In genomic region chrII:9038736-9039135, ce11 we compare ENCODE assay signal across 4 worm cellular contexts.
A peak's percentile ranks its signal among the peaks of the same experiment; 100 is the strongest.
TF ChIP-seq lines count a peak whose summit lies in the region.

No protein-coding gene starts in this region.

TF ChIP-seq in whole organism, L1 larva, 84 proteins besides CTCF, POLR2A, EP300 and RAD21:
- TF ChIP-seq skn-1 (tag; optimal IDR thresholded peaks at IDR 0.05; lab: Kevin White, UChicago), result peak; percentile 91
- no peak for TF ChIP-seq grh-1 (GFP tag; IDR thresholded peaks at IDR 0.05; lab: Robert Waterston, UW)
TF ChIP-seq in whole organism, L1 larva: peak in this region for 1.

TF ChIP-seq in whole organism, L2 larva, 48 proteins besides CTCF, POLR2A, EP300 and RAD21:
- TF ChIP-seq dmd-4 (tag; optimal IDR thresholded peaks at IDR 0.05; lab: Kevin White, UChicago) (no peak), sem-4 (tag; optimal IDR thresholded peaks at IDR 0.05; lab: Kevin White, UChicago) (no peak), fos-1 (tag; optimal IDR thresholded peaks at IDR 0.05; lab: Kevin White, UChicago) (peak; percentile 15), skn-1 (tag; optimal IDR thresholded peaks at IDR 0.05; lab: Kevin White, UChicago) (peak; percentile 94), lin-11 (tag; optimal IDR thresholded peaks at IDR 0.05; lab: Kevin White, UChicago) (no peak), elt-3 (tag; optimal IDR thresholded peaks at IDR 0.05; lab: Kevin White, UChicago) (no peak), ztf-1 (GFP tag; conservative IDR thresholded peaks at IDR 0.05; lab: Robert Waterston, UW) (no peak), snpc-4 (tag; optimal IDR thresholded peaks at IDR 0.05; lab: Kevin White, UChicago) (no peak), Y55F3AM.14 (GFP tag; optimal IDR thresholded peaks at IDR 0.05; lab: Kevin White, UChicago) (no peak), aly-2 (tag; optimal IDR thresholded peaks at IDR 0.05; lab: Kevin White, UChicago) (no peak), nhr-11 (tag; optimal IDR thresholded peaks at IDR 0.05; lab: Kevin White, UChicago) (no peak)

TF ChIP-seq in whole organism, L3 larva, 47 proteins besides CTCF, POLR2A, EP300 and RAD21:
- peak; percentile 96 for TF ChIP-seq skn-1 (tag; optimal IDR thresholded peaks at IDR 0.05; lab: Kevin White, UChicago)
- TF ChIP-seq pha-4 (tag; optimal IDR thresholded peaks at IDR 0.05; lab: Kevin White, UChicago), result peak; percentile 22
- no peak for TF ChIP-seq nhr-23 (tag; optimal IDR thresholded peaks at IDR 0.05; lab: Kevin White, UChicago)
- TF ChIP-seq ceh-82 (tag; optimal IDR thresholded peaks at IDR 0.05; lab: Kevin White, UChicago), result no peak
- no peak for TF ChIP-seq nhr-43 (tag; optimal IDR thresholded peaks at IDR 0.05; lab: Kevin White, UChicago; ENCODE audit: poor library complexity, severe bottlenecking)
- TF ChIP-seq elt-3 (tag; optimal IDR thresholded peaks at IDR 0.05; lab: Kevin White, UChicago), result no peak

TF ChIP-seq in whole organism, L4 larva, 104 proteins besides CTCF, POLR2A, EP300 and RAD21:
- TF ChIP-seq pqm-1 (tag; optimal IDR thresholded peaks at IDR 0.05; lab: Kevin White, UChicago) (peak; percentile 23), daf-16 (GFP tag; optimal IDR thresholded peaks at IDR 0.05; lab: Kevin White, UChicago) (no peak), daf-16 (tag; optimal IDR thresholded peaks at IDR 0.05; lab: Kevin White, UChicago) (peak; percentile 31), unc-130 (GFP tag; optimal IDR thresholded peaks at IDR 0.05; lab: Kevin White, UChicago) (no peak)

Comparison
In these comparisons a context has a peak if more than half of its experiments do, and no peak if none do; other contexts are left out.
1. Of the 29 proteins assayed by ChIP-seq in both whole organism, L4 larva and whole organism, L1 larva: peak only in whole organism, L4 larva: pqm-1; only in whole organism, L1 larva: skn-1; in both: none; in neither: 27.